Worm (Caenorhabditis elegans) whole organism, young adult: ENCODE data around the gene srx-50.

Experiments used
- B0035.1 ChIP-seq: sonication (generic microtip); optimal IDR thresholded peaks from 2 replicates; lab custom pipeline; 2016; ENCODE audit warnings: missing genetic modification characterization, mild to moderate bottlenecking, missing compliant biosample characterization, missing genotype, missing genetic modification reagents
- B0261.1 ChIP-seq: sonication (generic microtip); optimal IDR thresholded peaks from 2 replicates; lab custom pipeline; 2016; ENCODE audit warnings: mild to moderate bottlenecking, missing genetic modification characterization, moderate library complexity, missing compliant biosample characterization
- C06A6.2 ChIP-seq: fragments of 200-800 bp; sonication (Bioruptor generic); conservative IDR thresholded peaks from 2 replicates; pipeline ENCODE4 v1.3.6; 2022; ENCODE audit warnings: missing genetic modification characterization, missing compliant biosample characterization
- F23B12.7 ChIP-seq: sonication (generic microtip); optimal IDR thresholded peaks from 2 replicates; lab custom pipeline; 2017; ENCODE audit warnings: missing genetic modification characterization, mild to moderate bottlenecking, missing compliant biosample characterization, antibody characterized with exemption, moderate library complexity; ENCODE audit not compliant: insufficient read depth
- F33H1.4 ChIP-seq: fragments of 200-800 bp; sonication (Bioruptor generic); IDR thresholded peaks from 2 replicates; pipeline ENCODE4 v1.3.6; 2022; ENCODE audit warnings: missing genetic modification reagents, missing genetic modification characterization, missing compliant biosample characterization
- F39B2.1 ChIP-seq: fragments of 200-800 bp; sonication (Bioruptor generic); IDR thresholded peaks from 2 replicates; pipeline ENCODE4 v1.3.6; 2022; ENCODE audit warnings: missing genetic modification reagents, missing genetic modification characterization, missing compliant biosample characterization
- F57A8.1 ChIP-seq: fragments of 200-800 bp; sonication (Bioruptor generic); optimal IDR thresholded peaks from 2 replicates; lab custom pipeline; 2018; ENCODE audit warnings: mild to moderate bottlenecking, missing genetic modification characterization, moderate library complexity, missing compliant biosample characterization
- F57C9.4 ChIP-seq: sonication (generic microtip); optimal IDR thresholded peaks from 2 replicates; lab custom pipeline; 2017; ENCODE audit warnings: mild to moderate bottlenecking, missing genetic modification characterization, missing compliant biosample characterization
- K11D2.4 ChIP-seq: fragments of 200-800 bp; sonication (Bioruptor generic); IDR thresholded peaks from 2 replicates; pipeline ENCODE4 v1.3.6; 2022; ENCODE audit warnings: missing genetic modification reagents, missing genetic modification characterization, missing compliant biosample characterization
- K12H6.12 ChIP-seq: fragments of 200-800 bp; sonication (Bioruptor generic); optimal IDR thresholded peaks from 2 replicates; lab custom pipeline; 2018; ENCODE audit warnings: mild to moderate bottlenecking, missing genetic modification characterization, missing compliant biosample characterization
- Y53F4B.3 ChIP-seq: fragments of 200-800 bp; sonication (Bioruptor generic); IDR thresholded peaks from 2 replicates; pipeline ENCODE4 v1.3.6; 2022; ENCODE audit warnings: missing genetic modification reagents, missing genetic modification characterization, missing compliant biosample characterization
- attf-3 ChIP-seq: fragments of 200-800 bp; sonication (Bioruptor generic); conservative IDR thresholded peaks from 2 replicates; pipeline ENCODE4 v1.3.6; 2022; ENCODE audit warnings: missing genetic modification reagents, missing genetic modification characterization, missing compliant biosample characterization
- attf-5 ChIP-seq: fragments of 200-800 bp; sonication (Bioruptor generic); optimal IDR thresholded peaks from 2 replicates; lab custom pipeline; 2018; ENCODE audit warnings: mild to moderate bottlenecking, missing genetic modification characterization, missing compliant biosample characterization
- cebp-1 ChIP-seq, 2 experiments: fragments of 200-800 bp in 1 of 2; sonication (Bioruptor generic) in 1 of 2; sonication (generic microtip) in 1 of 2; IDR thresholded peaks in 1 of 2; optimal IDR thresholded peaks in 1 of 2; 2 replicates each; pipeline versions ENCODE4 v1.3.6 to Lab custom; 2017 to 2022; ENCODE audit warnings: missing compliant biosample characterization in 2 of 2, missing genetic modification characterization in 2 of 2, mild to moderate bottlenecking in 1 of 2, missing genetic modification reagents in 1 of 2, moderate library complexity in 1 of 2
- ceh-91 ChIP-seq: fragments of 200-800 bp; sonication (Bioruptor generic); IDR thresholded peaks from 2 replicates; pipeline ENCODE4 v1.3.6; 2022; ENCODE audit warnings: missing genetic modification reagents, missing genetic modification characterization, missing compliant biosample characterization
- chd-7 ChIP-seq: sonication (generic microtip); optimal IDR thresholded peaks from 2 replicates; lab custom pipeline; 2016; ENCODE audit warnings: mild to moderate bottlenecking, missing genetic modification characterization, moderate library complexity, missing compliant biosample characterization
- dpl-1 ChIP-seq: fragments of 150-350 bp; optimal IDR thresholded peaks from 2 replicates; lab custom pipeline; 2014; ENCODE audit warnings: missing biosample characterization, missing genetic modification reagents, missing genetic modification characterization
- efl-1 ChIP-seq: fragments of 150-350 bp; optimal IDR thresholded peaks from 2 replicates; lab custom pipeline; 2014; ENCODE audit warnings: missing biosample characterization, missing genetic modification reagents, missing genetic modification characterization
- him-1 ChIP-seq: sonication (generic microtip); optimal IDR thresholded peaks from 2 replicates; lab custom pipeline; 2016; ENCODE audit warnings: missing genotype, missing genetic modification reagents, missing genetic modification characterization, missing compliant biosample characterization
- hlh-12 ChIP-seq: sonication (generic microtip); optimal IDR thresholded peaks from 2 replicates; lab custom pipeline; 2016; ENCODE audit warnings: missing genetic modification characterization, missing compliant biosample characterization
- hmg-1.2 ChIP-seq: fragments of 200-800 bp; sonication (Bioruptor generic); IDR thresholded peaks from 2 replicates; pipeline ENCODE4 v1.3.6; 2022; ENCODE audit warnings: missing genetic modification reagents, missing genetic modification characterization, missing compliant biosample characterization
- hrde-1 ChIP-seq: sonication (generic microtip); optimal IDR thresholded peaks from 2 replicates; lab custom pipeline; 2016; ENCODE audit warnings: missing genetic modification characterization, mild to moderate bottlenecking, missing compliant biosample characterization, moderate library complexity, missing genotype, missing genetic modification reagents, borderline replicate concordance
- hsf-1 ChIP-seq: fragments of 200-800 bp; sonication (Bioruptor generic); IDR thresholded peaks from 2 replicates; pipeline ENCODE4 v1.3.6; 2022; ENCODE audit warnings: missing genetic modification reagents, missing genetic modification characterization, missing compliant biosample characterization
- lag-1 ChIP-seq: fragments of 200-800 bp; sonication (Bioruptor generic); IDR thresholded peaks from 2 replicates; pipeline ENCODE4 v1.3.6; 2022; ENCODE audit warnings: missing genetic modification reagents, missing genetic modification characterization, missing compliant biosample characterization
- let-607 ChIP-seq, 2 experiments: fragments of 200-800 bp in 1 of 2; sonication (Bioruptor generic) in 1 of 2; sonication (generic microtip) in 1 of 2; optimal IDR thresholded peaks; 2 replicates each; lab custom pipeline; 2016 to 2018; ENCODE audit warnings: mild to moderate bottlenecking in 2 of 2, missing compliant biosample characterization in 2 of 2, missing genetic modification characterization in 2 of 2, moderate library complexity in 2 of 2, missing genotype in 1 of 2
- lin-35 ChIP-seq, 3 experiments: fragments of 150-350 bp in 2 of 3; sonication (generic microtip) in 1 of 3; optimal IDR thresholded peaks; 2 replicates each; lab custom pipeline; 2014 to 2018; ENCODE audit warnings: missing biosample characterization in 3 of 3, missing genetic modification characterization in 3 of 3, missing genetic modification reagents in 3 of 3
- lin-40 ChIP-seq: sonication (generic microtip); optimal IDR thresholded peaks from 2 replicates; lab custom pipeline; 2016; ENCODE audit warnings: missing genetic modification characterization, mild to moderate bottlenecking, missing compliant biosample characterization, missing genotype, missing genetic modification reagents
- madf-10 ChIP-seq: sonication (generic microtip); optimal IDR thresholded peaks from 2 replicates; lab custom pipeline; 2016; ENCODE audit warnings: mild to moderate bottlenecking, missing genetic modification characterization, missing compliant biosample characterization
- madf-6 ChIP-seq: fragments of 200-800 bp; sonication (Bioruptor generic); IDR thresholded peaks from 2 replicates; pipeline ENCODE4 v1.3.6; 2022; ENCODE audit warnings: missing genetic modification reagents, missing genetic modification characterization, missing compliant biosample characterization
- mel-28 ChIP-seq: sonication (generic microtip); optimal IDR thresholded peaks from 2 replicates; lab custom pipeline; 2016; ENCODE audit warnings: borderline replicate concordance, mild to moderate bottlenecking, missing genetic modification characterization, missing compliant biosample characterization
- mxl-1 ChIP-seq: sonication (generic microtip); optimal IDR thresholded peaks from 2 replicates; lab custom pipeline; 2016; ENCODE audit warnings: missing genetic modification characterization, missing compliant biosample characterization
- nfya-1 ChIP-seq: sonication (generic microtip); optimal IDR thresholded peaks from 2 replicates; lab custom pipeline; 2017; ENCODE audit warnings: antibody characterized with exemption, missing compliant biosample characterization, missing genetic modification characterization, borderline replicate concordance; ENCODE audit not compliant: insufficient read depth
- nhr-179 ChIP-seq: sonication (generic microtip); optimal IDR thresholded peaks from 2 replicates; lab custom pipeline; 2016; ENCODE audit warnings: mild to moderate bottlenecking, missing genetic modification characterization, missing compliant biosample characterization
- nhr-80 ChIP-seq: sonication (generic microtip); optimal IDR thresholded peaks from 2 replicates; lab custom pipeline; 2016; ENCODE audit warnings: missing genetic modification characterization, missing compliant biosample characterization
- pbrm-1 ChIP-seq: fragments of 200-800 bp; sonication (Bioruptor generic); IDR thresholded peaks from 2 replicates; pipeline ENCODE4 v1.3.6; 2022; ENCODE audit warnings: missing genetic modification reagents, missing genetic modification characterization, missing compliant biosample characterization
- rcor-1 ChIP-seq: fragments of 200-800 bp; sonication (Bioruptor generic); IDR thresholded peaks from 2 replicates; pipeline ENCODE4 v1.3.6; 2022; ENCODE audit warnings: missing genetic modification reagents, missing genetic modification characterization, missing compliant biosample characterization
- rpc-1 ChIP-seq, 2 experiments: fragments of 150-350 bp in 1 of 2; sonication (generic microtip) in 1 of 2; optimal IDR thresholded peaks; 2 replicates each; lab custom pipeline; 2014 to 2018; ENCODE audit warnings: missing biosample characterization in 1 of 2, missing genetic modification characterization in 1 of 2, missing genetic modification reagents in 1 of 2, missing genotype in 1 of 2
- snpc-1.3 ChIP-seq: sonication (generic microtip); optimal IDR thresholded peaks from 2 replicates; lab custom pipeline; 2017; ENCODE audit warnings: missing genetic modification characterization, mild to moderate bottlenecking, missing compliant biosample characterization, antibody characterized with exemption, moderate library complexity, missing genotype, missing genetic modification reagents; ENCODE audit not compliant: insufficient read depth
- snpc-3.4 ChIP-seq: sonication (generic microtip); optimal IDR thresholded peaks from 2 replicates; lab custom pipeline; 2017; ENCODE audit warnings: missing genetic modification characterization, mild to moderate bottlenecking, missing compliant biosample characterization, antibody characterized with exemption, moderate library complexity, missing genotype, missing genetic modification reagents
- snpc-4 ChIP-seq, 5 experiments: fragments of 150-350 bp in 1 of 5; sonication (generic microtip) in 4 of 5; optimal IDR thresholded peaks; 2 replicates each; lab custom pipeline; 2014 to 2018; ENCODE audit warnings: missing genetic modification characterization in 5 of 5, missing biosample characterization in 3 of 5, antibody characterized with exemption in 2 of 5, mild to moderate bottlenecking in 2 of 5, missing compliant biosample characterization in 2 of 5, missing genotype in 2 of 5, moderate library complexity in 2 of 5, missing genetic modification reagents in 1 of 5
- unc-62 ChIP-seq: fragments of 150-350 bp; optimal IDR thresholded peaks from 2 replicates; lab custom pipeline; 2014; ENCODE audit warnings: missing biosample characterization, missing genetic modification reagents, missing genetic modification characterization
- ztf-18 ChIP-seq: sonication (generic microtip); optimal IDR thresholded peaks from 2 replicates; lab custom pipeline; 2016; ENCODE audit warnings: missing genotype, mild to moderate bottlenecking, missing genetic modification characterization, missing compliant biosample characterization
- ztf-22 ChIP-seq: fragments of 200-800 bp; sonication (Bioruptor generic); optimal IDR thresholded peaks from 2 replicates; lab custom pipeline; 2018; ENCODE audit warnings: mild to moderate bottlenecking, missing genetic modification characterization, moderate library complexity, missing compliant biosample characterization
- ztf-26 ChIP-seq: sonication (generic microtip); optimal IDR thresholded peaks from 2 replicates; lab custom pipeline; 2017; ENCODE audit warnings: missing genetic modification characterization, missing compliant biosample characterization
- ztf-3 ChIP-seq: fragments of 200-800 bp; sonication (Bioruptor generic); optimal IDR thresholded peaks from 2 replicates; lab custom pipeline; 2018; ENCODE audit warnings: mild to moderate bottlenecking, missing genetic modification characterization, missing compliant biosample characterization

The srx-50 gene

DNA sequence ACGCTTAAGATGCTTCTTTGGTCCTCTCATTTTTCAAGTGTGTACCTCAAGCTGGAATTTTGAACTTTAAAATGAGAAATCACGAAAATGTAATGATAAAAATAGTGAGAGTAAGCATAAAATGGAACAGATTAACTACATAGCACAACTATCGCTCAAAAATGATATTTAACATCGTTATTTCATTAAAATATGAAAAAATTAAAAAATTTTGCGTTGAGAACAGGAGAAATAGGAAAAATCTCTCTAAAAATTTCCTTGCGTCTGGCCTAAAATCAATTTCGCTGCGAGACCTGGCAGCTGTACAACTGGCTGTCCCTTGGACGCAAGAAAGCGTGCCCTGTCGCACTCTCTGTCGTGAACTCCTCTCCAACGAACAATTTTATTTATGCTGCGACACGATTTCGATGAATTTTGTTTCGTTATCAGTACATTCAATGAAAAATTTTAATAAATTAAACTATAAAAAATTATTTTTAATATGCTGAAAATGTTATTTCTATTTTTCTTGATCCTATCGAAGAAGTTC lies 26.9 kb downstream of the srx-50 start, which contains the start of gene rps-4 (continued):
- 0 out of 2 replicates have a peak, but pooled peaks have one; percentile 33 for TF ChIP-seq C06A6.2 (GFP tag; lab: Robert Waterston, UW)
- no peak for TF ChIP-seq chd-7 (tag; lab: Kevin White, UChicago)
- TF ChIP-seq nfya-1, result no peak
- no peak for TF ChIP-seq mxl-1 (tag; lab: Kevin White, UChicago)
- peak; percentile 84 for TF ChIP-seq ztf-18 (tag; lab: Kevin White, UChicago)
- TF ChIP-seq mel-28 (tag; lab: Kevin White, UChicago), result no peak
- TF ChIP-seq nhr-80 (tag; lab: Kevin White, UChicago), result peak; percentile 62
- no peak for TF ChIP-seq unc-62 (GFP tag; lab: Kevin White, UChicago)
- no peak for TF ChIP-seq B0261.1
- TF ChIP-seq cebp-1 (GFP tag; IDR thresholded peaks at IDR 0.05; lab: Robert Waterston, UW), result no peak
- peak; percentile 77 for TF ChIP-seq cebp-1 (tag; optimal IDR thresholded peaks at IDR 0.05; lab: Kevin White, UChicago)
- peak; percentile 43 for TF ChIP-seq him-1 (tag; lab: Kevin White, UChicago)
- TF ChIP-seq F23B12.7 (tag; lab: Kevin White, UChicago), result peak; percentile 90
- TF ChIP-seq rpc-1 (optimal IDR thresholded peaks at IDR 0.05; lab: Kevin White, UChicago), result no peak
- no peak for TF ChIP-seq rpc-1 (tag; optimal IDR thresholded peaks at IDR 0.05; lab: Kevin White, UChicago)
- peak; percentile 71 for TF ChIP-seq ceh-91
- TF ChIP-seq dpl-1 (GFP tag; lab: Kevin White, UChicago), result peak; percentile 47
- peak; percentile 87 for TF ChIP-seq attf-5 (GFP tag; lab: Kevin White, UChicago)
- TF ChIP-seq F57C9.4 (tag; lab: Kevin White, UChicago), result no peak
- peak; percentile 75 for TF ChIP-seq madf-6 (GFP tag; lab: Robert Waterston, UW)
- TF ChIP-seq rcor-1, result peak; percentile 52
- TF ChIP-seq ztf-22 (GFP tag; lab: Kevin White, UChicago), result no peak
- TF ChIP-seq snpc-1.3, result peak; percentile 81
- peak; percentile 45 for TF ChIP-seq hrde-1 (tag; lab: Kevin White, UChicago)
- peak; percentile 61 for TF ChIP-seq K12H6.12 (tag; lab: Kevin White, UChicago)
- no peak for TF ChIP-seq F39B2.1 (GFP tag; lab: Robert Waterston, UW)
- TF ChIP-seq hmg-1.2 (GFP tag; lab: Robert Waterston, UW), result peak; percentile 61
- TF ChIP-seq snpc-4 (GFP tag; optimal IDR thresholded peaks at IDR 0.05; lab: Kevin White, UChicago), result peak; percentile 37
- TF ChIP-seq snpc-4 (tag; optimal IDR thresholded peaks at IDR 0.05; lab: Kevin White, UChicago), result peak; percentile 60 to 88 (median 76)
- TF ChIP-seq hlh-12 (tag; lab: Kevin White, UChicago), result no peak
- TF ChIP-seq ztf-3 (GFP tag; lab: Kevin White, UChicago), result no peak
- peak; percentile 68 for TF ChIP-seq snpc-3.4
- TF ChIP-seq madf-10 (tag; lab: Kevin White, UChicago), result peak; percentile 58
- TF ChIP-seq hsf-1 (GFP tag; lab: Robert Waterston, UW), result no peak
- peak; percentile 19 for TF ChIP-seq ztf-26 (tag; lab: Kevin White, UChicago)
- TF ChIP-seq attf-3 (GFP tag; lab: Robert Waterston, UW), result peak; percentile 68
- no peak for TF ChIP-seq B0035.1 (tag; lab: Kevin White, UChicago)
- peak in 2 of 3 experiments; percentile 34 to 52 for TF ChIP-seq lin-35 (GFP tag; optimal IDR thresholded peaks at IDR 0.05; lab: Kevin White, UChicago)
- peak; percentile 79 for TF ChIP-seq pbrm-1 (GFP tag; lab: Robert Waterston, UW)
- TF ChIP-seq nhr-179, result no peak
- no peak for TF ChIP-seq F57A8.1 (GFP tag; lab: Kevin White, UChicago)
- peak; percentile 71 for TF ChIP-seq lin-40 (tag; lab: Kevin White, UChicago)
- TF ChIP-seq let-607 (tag; optimal IDR thresholded peaks at IDR 0.05; lab: Kevin White, UChicago), result peak; percentile 52 to 90
- peak; percentile 56; the same call in 1 of the 2 replicates for TF ChIP-seq K11D2.4 (GFP tag; lab: Robert Waterston, UW)
- TF ChIP-seq efl-1 (GFP tag; lab: Kevin White, UChicago), result peak; percentile 52
- TF ChIP-seq lag-1 (GFP tag; lab: Robert Waterston, UW), result no peak
- TF ChIP-seq F33H1.4 (GFP tag; lab: Robert Waterston, UW), result peak; percentile 94
- TF ChIP-seq Y53F4B.3, result no peak
